Worm (Caenorhabditis elegans) whole organism, L4 larva: Measurements from ENCODE around the gene R04D3.3.

ENCODE experiments used
- D1046.2 ChIP-seq: fragments of 200-800 bp; sonication (Bioruptor generic); IDR thresholded peaks from 2 replicates; pipeline ENCODE4 v1.3.6; 2022; ENCODE audit warnings: missing genetic modification characterization, missing compliant biosample characterization
- F10B5.3 ChIP-seq: sonication (generic microtip); optimal IDR thresholded peaks from 2 replicates; lab custom pipeline; 2016; ENCODE audit warnings: mild to moderate bottlenecking, missing genetic modification characterization, missing compliant biosample characterization
- ceh-82 ChIP-seq: sonication (generic microtip); optimal IDR thresholded peaks from 2 replicates; lab custom pipeline; 2017; ENCODE audit warnings: missing biosample characterization, missing genetic modification characterization
- duxl-1 ChIP-seq: sonication (generic microtip); optimal IDR thresholded peaks from 2 replicates; lab custom pipeline; 2016; ENCODE audit warnings: mild to moderate bottlenecking, missing genetic modification characterization, moderate library complexity, missing compliant biosample characterization; ENCODE audit not compliant: poor library complexity
- lin-39 ChIP-seq: fragments of 150-350 bp; optimal IDR thresholded peaks from 2 replicates; lab custom pipeline; 2014; ENCODE audit warnings: missing biosample characterization, missing genetic modification reagents, missing genetic modification characterization
- nhr-11 ChIP-seq: fragments of 150-350 bp; optimal IDR thresholded peaks from 2 replicates; lab custom pipeline; 2014; ENCODE audit warnings: missing biosample characterization, missing genetic modification characterization
- nhr-237 ChIP-seq: sonication (generic microtip); optimal IDR thresholded peaks from 2 replicates; lab custom pipeline; 2017; ENCODE audit warnings: missing biosample characterization, missing genetic modification characterization
- nhr-41 ChIP-seq: fragments of 200-800 bp; sonication (Bioruptor generic); IDR thresholded peaks from 2 replicates; pipeline ENCODE4 v1.3.6; 2022; ENCODE audit warnings: missing genetic modification reagents, missing genetic modification characterization, missing compliant biosample characterization
- nhr-48 ChIP-seq: sonication (generic microtip); optimal IDR thresholded peaks from 2 replicates; lab custom pipeline; 2016; ENCODE audit warnings: mild to moderate bottlenecking, missing genetic modification characterization, missing compliant biosample characterization
- pqm-1 ChIP-seq: sonication (generic microtip); optimal IDR thresholded peaks from 2 replicates; lab custom pipeline; 2017; ENCODE audit warnings: missing biosample characterization, missing genetic modification characterization
- skn-1 ChIP-seq: fragments of 150-350 bp; optimal IDR thresholded peaks from 2 replicates; lab custom pipeline; 2014; ENCODE audit warnings: missing biosample characterization, missing genetic modification characterization
- zfp-2 ChIP-seq: sonication (generic microtip); optimal IDR thresholded peaks from 2 replicates; lab custom pipeline; 2016; ENCODE audit warnings: mild to moderate bottlenecking, missing genetic modification characterization, missing compliant biosample characterization

DNA sequence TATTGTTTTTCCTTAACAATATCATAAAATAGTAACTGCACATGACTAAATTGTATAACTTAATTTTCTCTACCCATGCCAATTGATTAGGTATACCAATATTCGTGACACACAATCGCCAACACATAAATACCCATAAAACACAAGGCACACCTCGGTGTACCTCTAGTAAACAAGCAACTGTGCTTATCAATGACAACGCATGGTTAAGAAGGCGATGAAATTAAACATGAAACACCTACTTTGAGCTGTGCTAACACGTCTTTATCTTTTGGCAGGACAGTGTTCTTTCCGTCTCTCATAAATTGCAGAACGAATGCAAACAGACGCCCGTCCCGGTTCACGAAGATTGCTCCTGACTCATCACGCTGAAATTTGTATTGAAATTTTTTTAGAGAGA lies 20.3 kb upstream of the R04D3.3 start:
- TF ChIP-seq nhr-48 (tag; lab: Kevin White, UChicago) (peak; percentile 51), pqm-1 (tag; lab: Kevin White, UChicago) (peak; percentile 92), ceh-82 (tag; lab: Kevin White, UChicago) (no peak), lin-39 (no peak), skn-1 (tag; lab: Kevin White, UChicago) (no peak), F10B5.3 (no peak), nhr-11 (tag; lab: Kevin White, UChicago) (no peak), zfp-2 (tag; lab: Kevin White, UChicago) (no peak), D1046.2 (GFP tag; lab: Robert Waterston, UW) (no peak), duxl-1 (tag; lab: Kevin White, UChicago) (no peak), nhr-41 (no peak), nhr-237 (tag; lab: Kevin White, UChicago) (no peak)
